Worm (Caenorhabditis elegans) whole organism, L3 larva: ENCODE measurements around the gene F14H12.7.

ENCODE experiments used
- R02D3.7 ChIP-seq: fragments of 150-350 bp; optimal IDR thresholded peaks from 2 replicates; lab custom pipeline; 2014; ENCODE audit warnings: missing biosample characterization, missing genetic modification characterization
- elt-3 ChIP-seq, 3 experiments: fragments of 150-350 bp in 1 of 3; sonication (generic microtip) in 2 of 3; optimal IDR thresholded peaks; 2 replicates in 2 of 3; 4 replicates in 1 of 3; lab custom pipeline; 2014 to 2017; ENCODE audit warnings: missing biosample characterization in 3 of 3, missing genetic modification characterization in 3 of 3
- fkh-2 ChIP-seq: fragments of 150-350 bp; optimal IDR thresholded peaks from 2 replicates; lab custom pipeline; 2014; ENCODE audit warnings: missing biosample characterization, missing genetic modification reagents, missing genetic modification characterization
- nhr-11 ChIP-seq: fragments of 150-350 bp; optimal IDR thresholded peaks from 2 replicates; lab custom pipeline; 2014; ENCODE audit warnings: missing biosample characterization, missing genetic modification characterization

- no peak for TF ChIP-seq R02D3.7
- no peak for TF ChIP-seq nhr-11 (tag; lab: Kevin White, UChicago)
- no peak for TF ChIP-seq fkh-2 (tag; lab: Kevin White, UChicago)
- no peak for TF ChIP-seq elt-3 (tag; optimal IDR thresholded peaks at IDR 0.05; lab: Kevin White, UChicago)
Measured at ce11 chrX:4410280-4410911, 48.0 kb upstream of the F14H12.7 start.
